Fruit fly (Drosophila melanogaster) whole organism, embryonic: ENCODE measurements around the gene tup.

Source experiments
- Ada2b ChIP-seq: fragments of 200-800 bp; sonication (Bioruptor generic); IDR thresholded peaks from 2 replicates; pipeline ENCODE4 v1.3.6; 2022; ENCODE audit warnings: missing biosample characterization, missing genetic modification characterization
- Awh ChIP-seq: fragments of 200-800 bp; sonication (Bioruptor generic); IDR thresholded peaks from 2 replicates; pipeline ENCODE4, ENCODE4 v1.3.6; 2022; ENCODE audit warnings: missing biosample characterization, missing genetic modification characterization
- B-H1 ChIP-seq: fragments of 200-800 bp; sonication (Bioruptor generic); IDR thresholded peaks from 3 replicates; pipeline ENCODE4 v1.3.6; 2022; ENCODE audit warnings: missing biosample characterization, missing genetic modification characterization
- BEAF-32 ChIP-seq: fragments of 200-800 bp; sonication (Bioruptor generic); optimal IDR thresholded peaks from 3 replicates; lab custom pipeline; 2017; ENCODE audit warnings: missing biosample characterization, missing genetic modification characterization, mild to moderate bottlenecking, moderate library complexity, missing genetic modification reagents
- Bteb2 ChIP-seq: fragments of 200-800 bp; sonication (Bioruptor generic); optimal IDR thresholded peaks from 2 replicates; lab custom pipeline; 2016; ENCODE audit warnings: missing biosample characterization, missing genetic modification characterization
- CG10431 ChIP-seq: fragments of 200-800 bp; sonication (Bioruptor generic); optimal IDR thresholded peaks from 3 replicates; lab custom pipeline; 2018; ENCODE audit warnings: missing biosample characterization, mild to moderate bottlenecking, missing genetic modification characterization
- CG10462 ChIP-seq: fragments of 200-800 bp; sonication (Bioruptor generic); optimal IDR thresholded peaks from 2 replicates; lab custom pipeline; 2016; ENCODE audit warnings: missing biosample characterization, missing genetic modification characterization
- CG11456 ChIP-seq: fragments of 200-800 bp; sonication (Bioruptor generic); IDR thresholded peaks from 3 replicates; pipeline ENCODE4 v1.3.6; 2022; ENCODE audit warnings: missing biosample characterization, missing genetic modification characterization
- CG14014 ChIP-seq: fragments of 200-800 bp; sonication (Bioruptor generic); IDR thresholded peaks from 2 replicates; pipeline ENCODE4 v1.3.6; 2022; ENCODE audit warnings: missing biosample characterization, missing genetic modification characterization
- CG15696 ChIP-seq: fragments of 200-800 bp; sonication (Bioruptor generic); optimal IDR thresholded peaks from 2 replicates; lab custom pipeline; 2019; ENCODE audit warnings: missing biosample characterization, mild to moderate bottlenecking, missing genetic modification characterization, moderate library complexity
- CG17186 ChIP-seq: fragments of 200-800 bp; sonication (Bioruptor generic); optimal IDR thresholded peaks from 3 replicates; lab custom pipeline; 2017; ENCODE audit warnings: missing biosample characterization, missing genetic modification reagents, missing genetic modification characterization
- CG18011 ChIP-seq: fragments of 200-800 bp; sonication (Bioruptor generic); optimal IDR thresholded peaks from 2 replicates; lab custom pipeline; 2017; ENCODE audit warnings: missing biosample characterization, missing genetic modification characterization, mild to moderate bottlenecking, moderate library complexity, missing genotype
- CG30431 ChIP-seq: fragments of 200-800 bp; sonication (Bioruptor generic); optimal IDR thresholded peaks from 2 replicates; lab custom pipeline; 2017; ENCODE audit warnings: missing biosample characterization, missing genetic modification characterization
- CG32772 ChIP-seq: fragments of 200-800 bp; sonication (Bioruptor generic); IDR thresholded peaks from 2 replicates; pipeline ENCODE4 v1.3.6; 2022; ENCODE audit warnings: missing biosample characterization, missing genetic modification characterization
- CG7271 ChIP-seq: fragments of 200-800 bp; sonication (Bioruptor generic); optimal IDR thresholded peaks from 2 replicates; lab custom pipeline; 2018; ENCODE audit warnings: missing biosample characterization, mild to moderate bottlenecking, missing genetic modification characterization, moderate library complexity
- CG7839 ChIP-seq: fragments of 200-800 bp; sonication (Bioruptor generic); optimal IDR thresholded peaks from 3 replicates; lab custom pipeline; 2018; ENCODE audit warnings: missing biosample characterization, mild to moderate bottlenecking, missing genetic modification characterization, moderate library complexity
- CG7928 ChIP-seq: fragments of 200-800 bp; sonication (Bioruptor generic); optimal IDR thresholded peaks from 2 replicates; lab custom pipeline; 2017; ENCODE audit warnings: missing biosample characterization, mild to moderate bottlenecking, missing genetic modification characterization
- CG8478 ChIP-seq: fragments of >200 bp; optimal IDR thresholded peaks from 2 replicates; lab custom pipeline; 2018
- CG9817 ChIP-seq: fragments of 200-800 bp; sonication (Bioruptor generic); optimal IDR thresholded peaks from 2 replicates; lab custom pipeline; 2018; ENCODE audit warnings: missing biosample characterization, mild to moderate bottlenecking, missing genetic modification characterization, moderate library complexity
- D ChIP-seq, 2 experiments: fragments of 200-800 bp in 1 of 2; fragments of >200 bp in 1 of 2; sonication (Bioruptor generic) in 1 of 2; optimal IDR thresholded peaks; 2 replicates in 1 of 2; 3 replicates in 1 of 2; lab custom pipeline; 2017; ENCODE audit warnings: mild to moderate bottlenecking in 1 of 2, missing biosample characterization in 1 of 2, missing genetic modification characterization in 1 of 2, missing genetic modification reagents in 1 of 2
- Dip3 ChIP-seq: fragments of 200-800 bp; sonication (Bioruptor generic); optimal IDR thresholded peaks from 3 replicates; lab custom pipeline; 2016; ENCODE audit warnings: missing biosample characterization, missing genetic modification characterization
- Dref ChIP-seq: fragments of 200-800 bp; sonication (Bioruptor generic); IDR thresholded peaks from 2 replicates; pipeline ENCODE4 v1.3.6; 2022; ENCODE audit warnings: missing biosample characterization, missing genetic modification characterization
- Ets65A ChIP-seq: fragments of 200-800 bp; sonication (Bioruptor generic); peaks from one replicate; lab custom pipeline; 2016; ENCODE audit warnings: missing biosample characterization, missing genetic modification characterization
- Fer3 ChIP-seq: fragments of 200-800 bp; sonication (Bioruptor generic); optimal IDR thresholded peaks from 2 replicates; lab custom pipeline; 2018; ENCODE audit warnings: missing biosample characterization, mild to moderate bottlenecking, missing genetic modification characterization, moderate library complexity
- HLH54F ChIP-seq: fragments of 200-800 bp; sonication (Bioruptor generic); optimal IDR thresholded peaks from 3 replicates; lab custom pipeline; 2016; ENCODE audit warnings: missing biosample characterization, missing genetic modification characterization
- Hmr ChIP-seq: fragments of 200-800 bp; sonication (Bioruptor generic); optimal IDR thresholded peaks from 3 replicates; lab custom pipeline; 2017; ENCODE audit warnings: mild to moderate bottlenecking, missing biosample characterization, missing genetic modification reagents, missing genetic modification characterization
- Hmx ChIP-seq: fragments of 200-800 bp; sonication (Bioruptor generic); optimal IDR thresholded peaks from 2 replicates; lab custom pipeline; 2016; ENCODE audit warnings: missing biosample characterization, missing genetic modification characterization
- Mrtf ChIP-seq: fragments of 200-800 bp; sonication (Bioruptor generic); IDR thresholded peaks from 3 replicates; pipeline ENCODE4 v1.3.6; 2022; ENCODE audit warnings: missing biosample characterization, missing genetic modification characterization
- Six4 ChIP-seq: fragments of 200-800 bp; sonication (Bioruptor generic); optimal IDR thresholded peaks from 2 replicates; lab custom pipeline; 2016; ENCODE audit warnings: missing biosample characterization, missing genetic modification characterization
- TFAM ChIP-seq: fragments of 200-800 bp; sonication (Bioruptor generic); optimal IDR thresholded peaks from 2 replicates; lab custom pipeline; 2017; ENCODE audit warnings: missing biosample characterization, missing genetic modification characterization, inconsistent platforms
- ap ChIP-seq: fragments of 200-800 bp; sonication (Bioruptor generic); IDR thresholded peaks from 2 replicates; pipeline ENCODE4 v1.3.6; 2022; ENCODE audit warnings: missing biosample characterization, missing genetic modification characterization
- bigmax ChIP-seq: fragments of 200-800 bp; sonication (Bioruptor generic); optimal IDR thresholded peaks from 2 replicates; lab custom pipeline; 2018; ENCODE audit warnings: missing biosample characterization, mild to moderate bottlenecking, missing genetic modification characterization
- bsh ChIP-seq, 2 experiments: fragments of 200-800 bp; sonication (Bioruptor generic); optimal IDR thresholded peaks; 2 replicates each; lab custom pipeline; 2017 to 2018; ENCODE audit warnings: mild to moderate bottlenecking in 2 of 2, missing biosample characterization in 2 of 2, missing genetic modification characterization in 2 of 2, moderate library complexity in 1 of 2
- cad ChIP-seq: fragments of >200 bp; optimal IDR thresholded peaks from 2 replicates; lab custom pipeline; 2017; ENCODE audit warnings: missing biosample characterization, missing genetic modification characterization
- chif ChIP-seq, 2 experiments: fragments of 200-800 bp; sonication (Bioruptor generic); optimal IDR thresholded peaks; 3 replicates each; lab custom pipeline; 2016; ENCODE audit warnings: missing biosample characterization in 2 of 2, missing genetic modification characterization in 2 of 2
- croc ChIP-seq: fragments of 200-800 bp; sonication (Bioruptor generic); conservative IDR thresholded peaks from 3 replicates; pipeline ENCODE4 v1.3.6; 2022; ENCODE audit warnings: missing biosample characterization, missing genetic modification characterization
- crol ChIP-seq: fragments of 200-800 bp; sonication (Bioruptor generic); IDR thresholded peaks from 2 replicates; pipeline ENCODE4 v1.3.6; 2022; ENCODE audit warnings: missing biosample characterization, missing genetic modification characterization
- danr ChIP-seq: fragments of 200-800 bp; sonication (Bioruptor generic); IDR thresholded peaks from 2 replicates; pipeline ENCODE4 v1.3.6; 2022; ENCODE audit warnings: missing biosample characterization, missing genetic modification characterization
- ewg ChIP-seq: fragments of 200-800 bp; sonication (Bioruptor generic); optimal IDR thresholded peaks from 3 replicates; lab custom pipeline; 2017; ENCODE audit warnings: mild to moderate bottlenecking, missing biosample characterization, missing genetic modification reagents, missing genetic modification characterization
- exex ChIP-seq: fragments of 200-800 bp; sonication (Bioruptor generic); optimal IDR thresholded peaks from 4 replicates; lab custom pipeline; 2018; ENCODE audit warnings: missing biosample characterization, mild to moderate bottlenecking, missing genetic modification characterization, moderate library complexity
- fd64A ChIP-seq: fragments of 200-800 bp; sonication (Bioruptor generic); optimal IDR thresholded peaks from 3 replicates; lab custom pipeline; 2018; ENCODE audit warnings: missing biosample characterization, mild to moderate bottlenecking, missing genetic modification characterization
- her ChIP-seq: fragments of 200-800 bp; sonication (Bioruptor generic); optimal IDR thresholded peaks from 2 replicates; lab custom pipeline; 2016; ENCODE audit warnings: missing biosample characterization, missing genetic modification characterization
- luna ChIP-seq: fragments of 200-800 bp; sonication (Bioruptor generic); optimal IDR thresholded peaks from 2 replicates; lab custom pipeline; 2016; ENCODE audit warnings: missing biosample characterization, missing genetic modification characterization
- pan ChIP-seq, 4 experiments: fragments of >200 bp in 3 of 4; fragments of 200-800 bp in 1 of 4; sonication (Bioruptor generic) in 1 of 4; optimal IDR thresholded peaks in 3 of 4; IDR thresholded peaks in 1 of 4; 2 replicates each; pipeline versions ENCODE4 v1.3.6 to Lab custom; 2017 to 2022; ENCODE audit warnings: missing biosample characterization in 2 of 4, missing genetic modification characterization in 2 of 4, mixed read lengths in 1 of 4
- pros ChIP-seq: fragments of 200-800 bp; sonication (Bioruptor generic); optimal IDR thresholded peaks from 3 replicates; lab custom pipeline; 2019; ENCODE audit warnings: missing biosample characterization, mild to moderate bottlenecking, missing genetic modification characterization, moderate library complexity
- pzg ChIP-seq: fragments of 200-800 bp; sonication (Bioruptor generic); optimal IDR thresholded peaks from 3 replicates; lab custom pipeline; 2018; ENCODE audit warnings: missing biosample characterization, mild to moderate bottlenecking, missing genetic modification characterization, moderate library complexity
- salm ChIP-seq: fragments of 200-800 bp; sonication (Bioruptor generic); optimal IDR thresholded peaks from 2 replicates; lab custom pipeline; 2018; ENCODE audit warnings: missing biosample characterization, mild to moderate bottlenecking, missing genetic modification characterization
- schlank ChIP-seq: fragments of 200-800 bp; sonication (Bioruptor generic); optimal IDR thresholded peaks from 2 replicates; lab custom pipeline; 2018; ENCODE audit warnings: missing biosample characterization, mild to moderate bottlenecking, missing genetic modification characterization
- ssp ChIP-seq: fragments of 200-800 bp; sonication (Bioruptor generic); IDR thresholded peaks from 2 replicates; pipeline ENCODE4 v1.3.6; 2022; ENCODE audit warnings: missing biosample characterization, missing genetic modification characterization
- tx ChIP-seq: fragments of 200-800 bp; sonication (Bioruptor generic); optimal IDR thresholded peaks from 2 replicates; lab custom pipeline; 2016; ENCODE audit warnings: missing biosample characterization, missing genetic modification characterization

The tup gene

DNA sequence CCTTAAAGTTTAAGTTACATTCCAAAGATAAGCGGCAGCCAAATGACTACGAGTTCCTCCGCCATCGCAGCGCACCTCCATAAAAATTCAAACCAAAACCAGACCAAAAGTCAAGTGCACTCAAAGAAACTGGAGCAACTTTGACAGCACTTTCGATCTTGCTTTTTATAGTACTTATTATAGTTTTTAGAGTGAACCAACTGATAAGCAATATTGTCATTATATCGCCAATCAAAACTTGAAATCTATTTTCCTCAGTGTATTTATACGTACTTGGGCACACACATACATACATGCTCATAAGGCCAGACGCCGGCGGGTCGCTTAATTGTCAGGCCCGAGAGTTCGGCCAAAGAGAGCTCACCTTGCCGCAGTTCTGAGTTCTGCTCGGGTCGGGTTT, 9.0 kb upstream of the tup start (continued):
- TF ChIP-seq CG18011 (GFP tag; lab: Kevin White, UChicago) (no peak), CG14014 (GFP tag; lab: Robert Waterston, UW) (0 out of 2 replicates have a peak, but pooled peaks have one; percentile 16), CG32772 (GFP tag; lab: Robert Waterston, UW) (peak; percentile 65), CG30431 (GFP tag; lab: Kevin White, UChicago) (peak; percentile 82), pzg (GFP tag; lab: Kevin White, UChicago) (no peak), CG10431 (GFP tag; lab: Kevin White, UChicago) (peak; percentile 31), TFAM (GFP tag; lab: Kevin White, UChicago) (peak; percentile 55), CG15696 (tag; lab: Kevin White, UChicago) (peak; percentile 95), Bteb2 (GFP tag; lab: Kevin White, UChicago) (no peak), tx (GFP tag; lab: Kevin White, UChicago) (peak; percentile 64), chif (GFP tag; optimal IDR thresholded peaks at IDR 0.05; lab: Kevin White, UChicago) (peak; percentile 82 to 90), Dip3 (GFP tag; lab: Kevin White, UChicago) (no peak), Ets65A (peak; percentile 96), Hmx (no peak), cad (GFP tag; lab: Kevin White, UChicago) (no peak), ewg (GFP tag; lab: Kevin White, UChicago) (peak; percentile 56), bigmax (GFP tag; lab: Kevin White, UChicago) (no peak), B-H1 (GFP tag; lab: Robert Waterston, UW) (peak; percentile 38; the same call in 2 of the 3 replicates), CG7928 (no peak), her (GFP tag; lab: Kevin White, UChicago) (peak; percentile 16), Ada2b (peak; percentile 45; the same call in 1 of the 2 replicates), luna (GFP tag; lab: Kevin White, UChicago) (no peak), bsh (GFP tag; optimal IDR thresholded peaks at IDR 0.05; lab: Kevin White, UChicago) (peak in 1 of 2 experiments; percentile 90), Six4 (GFP tag; lab: Kevin White, UChicago) (peak; percentile 62), CG17186 (GFP tag; lab: Kevin White, UChicago) (peak; percentile 37), pros (no peak), croc (peak; percentile 77), ssp (GFP tag; lab: Robert Waterston, UW) (peak; percentile 56), schlank (tag; lab: Kevin White, UChicago) (no peak), exex (tag; lab: Kevin White, UChicago) (no peak), fd64A (GFP tag; lab: Kevin White, UChicago) (peak; percentile 49), pan (optimal IDR thresholded peaks at IDR 0.05; lab: Kevin White, UChicago) (no peak), pan (GFP tag; optimal IDR thresholded peaks at IDR 0.05 in 1 of 2, IDR thresholded peaks at IDR 0.05 in 1 of 2) (peak in 1 of 2 experiments; percentile 70), CG10462 (GFP tag; lab: Kevin White, UChicago) (peak; percentile 74), Dref (no peak), CG7839 (tag; lab: Kevin White, UChicago) (peak; percentile 83), Mrtf (0 out of 3 replicates have a peak, but pooled peaks have one; percentile 40), danr (GFP tag; lab: Robert Waterston, UW) (no peak), HLH54F (peak; percentile 34), CG8478 (lab: Kevin White, UChicago) (no peak), BEAF-32 (GFP tag; lab: Kevin White, UChicago) (no peak), CG9817 (tag; lab: Kevin White, UChicago) (peak; percentile 38), D (optimal IDR thresholded peaks at IDR 0.05; lab: Kevin White, UChicago) (no peak), D (GFP tag; optimal IDR thresholded peaks at IDR 0.05; lab: Kevin White, UChicago) (peak; percentile 78), Fer3 (tag; lab: Kevin White, UChicago) (peak; percentile 46), crol (GFP tag; lab: Robert Waterston, UW) (no peak), Awh (GFP tag; lab: Robert Waterston, UW) (peak; percentile 47; the same call in 1 of the 2 replicates), salm (peak; percentile 37), CG11456 (peak; percentile 69; the same call in 2 of the 3 replicates), Hmr (GFP tag; lab: Kevin White, UChicago) (peak; percentile 7), CG7271 (tag; lab: Kevin White, UChicago) (peak; percentile 83), ap (peak; percentile 57; the same call in 1 of the 2 replicates)
